Fruit fly (Drosophila melanogaster): ENCODE data around the gene CG11155.

DNA sequence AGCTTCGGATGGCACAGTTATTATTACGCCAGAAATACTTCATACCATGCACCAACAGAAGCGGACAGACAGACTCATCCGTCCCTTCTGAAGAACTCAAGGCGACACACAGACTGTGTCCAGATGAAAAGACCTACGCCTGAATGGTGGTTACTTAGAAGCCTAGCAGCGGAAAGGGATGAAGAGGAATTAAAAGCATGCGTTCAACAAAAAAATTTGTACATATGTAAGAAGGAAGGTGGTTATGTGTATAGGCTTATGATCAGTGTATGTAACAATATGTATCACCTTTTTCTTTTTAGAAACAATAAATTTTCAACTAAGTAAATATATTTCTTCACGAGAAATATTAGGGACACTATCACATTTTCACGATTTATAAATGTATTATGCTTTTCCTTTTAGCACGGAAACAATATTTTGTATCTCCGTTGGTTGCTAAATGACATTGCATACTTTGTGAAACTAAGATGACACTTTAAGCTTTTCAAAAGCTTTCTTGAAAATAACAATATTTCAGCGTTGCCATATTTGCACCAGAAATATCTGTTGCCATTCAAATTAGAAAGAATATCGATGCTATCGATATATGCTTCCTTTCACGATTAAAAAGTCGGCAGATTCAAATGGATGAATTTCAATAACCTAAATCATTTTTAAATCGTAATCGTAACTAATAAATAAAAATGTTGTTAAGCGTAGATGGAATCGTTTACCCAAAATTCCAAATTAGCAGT is 41.9 kb upstream of the CG11155 start, which contains the start of gene Actbeta:
- TF ChIP-seq h (GFP tag; optimal IDR thresholded peaks at IDR 0.05) (no peak), psq (GFP tag; optimal IDR thresholded peaks at IDR 0.05) (no peak), OdsH (GFP tag; optimal IDR thresholded peaks at IDR 0.05) (no peak), Dif (GFP tag; optimal IDR thresholded peaks at IDR 0.05; ENCODE audit: partially characterized antibody) (no peak), HLH106 (tag; optimal IDR thresholded peaks at IDR 0.05) (no peak), usp (GFP tag; optimal IDR thresholded peaks at IDR 0.05) (no peak), ey (GFP tag; optimal IDR thresholded peaks at IDR 0.05) (no peak)
